Worm (Caenorhabditis elegans) whole organism, L3 larva: ENCODE measurements around the gene glr-7.

Experiments used
- ama-1 ChIP-seq: fragments of 150-350 bp; optimal IDR thresholded peaks from 2 replicates; lab custom pipeline; 2018
- ceh-82 ChIP-seq: fragments of 150-350 bp; optimal IDR thresholded peaks from 2 replicates; lab custom pipeline; 2014; ENCODE audit warnings: missing biosample characterization, missing genetic modification characterization
- elt-2 ChIP-seq: sonication (generic microtip); optimal IDR thresholded peaks from 2 replicates; lab custom pipeline; 2016; ENCODE audit warnings: missing genetic modification reagents, mild to moderate bottlenecking, missing genetic modification characterization, missing compliant biosample characterization
- elt-3 ChIP-seq, 3 experiments: fragments of 150-350 bp in 1 of 3; sonication (generic microtip) in 2 of 3; optimal IDR thresholded peaks; 2 replicates in 2 of 3; 4 replicates in 1 of 3; lab custom pipeline; 2014 to 2017; ENCODE audit warnings: missing biosample characterization in 3 of 3, missing genetic modification characterization in 3 of 3
- lin-39 ChIP-seq: fragments of 150-350 bp; optimal IDR thresholded peaks from 2 replicates; lab custom pipeline; 2018; ENCODE audit warnings: missing biosample characterization, missing genetic modification reagents, missing genetic modification characterization
- nhr-11 ChIP-seq: fragments of 150-350 bp; optimal IDR thresholded peaks from 2 replicates; lab custom pipeline; 2014; ENCODE audit warnings: missing biosample characterization, missing genetic modification characterization
- nhr-25 ChIP-seq: sonication (generic microtip); optimal IDR thresholded peaks from 2 replicates; lab custom pipeline; 2017; ENCODE audit warnings: missing biosample characterization, missing genetic modification characterization
- nhr-76 ChIP-seq: fragments of 150-350 bp; sonication (generic microtip); optimal IDR thresholded peaks from 5 replicates; lab custom pipeline; 2014; ENCODE audit warnings: missing biosample characterization, missing genetic modification characterization
- skn-1 ChIP-seq: fragments of 150-350 bp; optimal IDR thresholded peaks from 2 replicates; lab custom pipeline; 2014; ENCODE audit warnings: missing biosample characterization, missing genetic modification characterization
- tbx-2 ChIP-seq: sonication (generic microtip); optimal IDR thresholded peaks from 2 replicates; lab custom pipeline; 2016; ENCODE audit warnings: mild to moderate bottlenecking, missing genetic modification characterization, missing compliant biosample characterization
- unc-39 ChIP-seq: sonication (generic microtip); optimal IDR thresholded peaks from 4 replicates; lab custom pipeline; 2017; ENCODE audit warnings: missing biosample characterization, missing genetic modification characterization

DNA sequence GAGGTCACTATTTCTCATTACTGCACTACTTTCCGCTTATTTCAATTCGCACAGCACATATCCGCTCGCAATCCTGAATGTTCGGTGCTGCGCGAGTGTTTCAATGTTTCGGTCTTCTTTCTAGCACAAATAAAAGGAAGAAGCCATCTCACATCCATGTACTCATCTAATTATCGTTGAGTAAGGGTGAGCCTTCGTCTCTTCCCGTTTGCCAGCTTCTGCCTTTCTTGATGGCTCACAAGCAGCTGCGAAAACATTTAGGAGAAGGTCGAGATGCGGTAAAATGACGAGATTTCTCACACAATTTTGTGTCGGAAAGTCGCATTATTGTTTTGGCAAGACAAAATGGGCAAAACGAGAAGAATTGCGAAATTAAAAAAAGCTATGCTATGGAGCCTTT is 35.2 kb upstream of the glr-7 start:
- TF ChIP-seq skn-1 (tag; lab: Kevin White, UChicago) (no peak), lin-39 (tag; lab: Kevin White, UChicago) (no peak), elt-3 (tag; optimal IDR thresholded peaks at IDR 0.05; lab: Kevin White, UChicago) (no peak), nhr-25 (tag; lab: Kevin White, UChicago) (no peak), ama-1 (lab: Kevin White, UChicago) (no peak), tbx-2 (tag; lab: Kevin White, UChicago) (no peak), elt-2 (tag; lab: Kevin White, UChicago) (no peak), ceh-82 (tag; lab: Kevin White, UChicago) (no peak), unc-39 (no peak), nhr-76 (no peak), nhr-11 (tag; lab: Kevin White, UChicago) (no peak)
